Worm (Caenorhabditis elegans) whole organism, young adult: Measurements from ENCODE around the gene str-68.
A peak's percentile ranks its signal among the peaks of the same experiment; 100 is the strongest.

Experiments used
- F23B12.7 ChIP-seq: sonication (generic microtip); optimal IDR thresholded peaks from 2 replicates; lab custom pipeline; 2017; ENCODE audit warnings: missing genetic modification characterization, mild to moderate bottlenecking, missing compliant biosample characterization, antibody characterized with exemption, moderate library complexity; ENCODE audit not compliant: insufficient read depth
- F39B2.1 ChIP-seq: fragments of 200-800 bp; sonication (Bioruptor generic); IDR thresholded peaks from 2 replicates; pipeline ENCODE4 v1.3.6; 2022; ENCODE audit warnings: missing genetic modification reagents, missing genetic modification characterization, missing compliant biosample characterization
- F52B5.7 ChIP-seq: sonication (generic microtip); optimal IDR thresholded peaks from 2 replicates; lab custom pipeline; 2016; ENCODE audit warnings: mild to moderate bottlenecking, missing genetic modification characterization, missing compliant biosample characterization
- K11D2.4 ChIP-seq: fragments of 200-800 bp; sonication (Bioruptor generic); IDR thresholded peaks from 2 replicates; pipeline ENCODE4 v1.3.6; 2022; ENCODE audit warnings: missing genetic modification reagents, missing genetic modification characterization, missing compliant biosample characterization
- T07F8.4 ChIP-seq: sonication (generic microtip); optimal IDR thresholded peaks from 2 replicates; lab custom pipeline; 2016; ENCODE audit warnings: mild to moderate bottlenecking, missing genetic modification characterization, moderate library complexity, missing compliant biosample characterization
- T26A5.8 ChIP-seq: sonication (generic microtip); optimal IDR thresholded peaks from 2 replicates; lab custom pipeline; 2016; ENCODE audit warnings: missing genetic modification characterization, missing compliant biosample characterization
- attf-6 ChIP-seq: fragments of 200-800 bp; sonication (Bioruptor generic); IDR thresholded peaks from 2 replicates; pipeline ENCODE4 v1.3.6; 2022; ENCODE audit warnings: missing genetic modification reagents, missing genetic modification characterization, missing compliant biosample characterization
- ccch-3 ChIP-seq: fragments of 200-800 bp; sonication (Bioruptor generic); optimal IDR thresholded peaks from 2 replicates; lab custom pipeline; 2018; ENCODE audit warnings: mild to moderate bottlenecking, missing genetic modification characterization, missing compliant biosample characterization
- cebp-2 ChIP-seq: fragments of 200-800 bp; sonication (Bioruptor generic); IDR thresholded peaks from 2 replicates; pipeline ENCODE4 v1.3.6; 2022; ENCODE audit warnings: missing genetic modification characterization, missing compliant biosample characterization
- ceh-79 ChIP-seq: sonication (generic microtip); optimal IDR thresholded peaks from 2 replicates; lab custom pipeline; 2017; ENCODE audit warnings: mild to moderate bottlenecking, missing genetic modification characterization, missing compliant biosample characterization
- dox-1 ChIP-seq: fragments of 200-800 bp; sonication (Bioruptor generic); IDR thresholded peaks from 2 replicates; pipeline ENCODE4 v1.3.6; 2022; ENCODE audit warnings: missing genetic modification reagents, missing genetic modification characterization, missing compliant biosample characterization
- efl-1 ChIP-seq: fragments of 150-350 bp; optimal IDR thresholded peaks from 2 replicates; lab custom pipeline; 2014; ENCODE audit warnings: missing biosample characterization, missing genetic modification reagents, missing genetic modification characterization
- egl-18 ChIP-seq: fragments of 200-800 bp; sonication (Bioruptor generic); IDR thresholded peaks from 2 replicates; pipeline ENCODE4 v1.3.6; 2022; ENCODE audit warnings: missing genetic modification reagents, missing genetic modification characterization, missing compliant biosample characterization
- egl-44 ChIP-seq: fragments of 200-800 bp; sonication (Bioruptor generic); IDR thresholded peaks from 2 replicates; pipeline ENCODE4 v1.3.6; 2022; ENCODE audit warnings: missing genetic modification reagents, missing genetic modification characterization, missing compliant biosample characterization
- hlh-26 ChIP-seq: fragments of 200-800 bp; sonication (Bioruptor generic); conservative IDR thresholded peaks from 2 replicates; pipeline ENCODE4 v1.3.6; 2022; ENCODE audit warnings: missing genetic modification reagents, missing genetic modification characterization, missing compliant biosample characterization
- hmg-20 ChIP-seq: fragments of 200-800 bp; sonication (Bioruptor generic); IDR thresholded peaks from 2 replicates; pipeline ENCODE4 v1.3.6; 2022; ENCODE audit warnings: missing genetic modification reagents, missing genetic modification characterization, missing compliant biosample characterization
- lin-35 ChIP-seq, 3 experiments: fragments of 150-350 bp in 2 of 3; sonication (generic microtip) in 1 of 3; optimal IDR thresholded peaks; 2 replicates each; lab custom pipeline; 2014 to 2018; ENCODE audit warnings: missing biosample characterization in 3 of 3, missing genetic modification characterization in 3 of 3, missing genetic modification reagents in 3 of 3
- lsl-1 ChIP-seq: fragments of 200-800 bp; sonication (Bioruptor generic); optimal IDR thresholded peaks from 2 replicates; lab custom pipeline; 2018; ENCODE audit warnings: mild to moderate bottlenecking, missing genetic modification characterization, moderate library complexity, missing compliant biosample characterization
- nfya-2 ChIP-seq: fragments of 200-800 bp; sonication (Bioruptor generic); IDR thresholded peaks from 2 replicates; pipeline ENCODE4 v1.3.6; 2022; ENCODE audit warnings: missing genetic modification reagents, missing genetic modification characterization, missing compliant biosample characterization
- nhr-27 ChIP-seq: fragments of 200-800 bp; sonication (Bioruptor generic); optimal IDR thresholded peaks from 2 replicates; lab custom pipeline; 2018; ENCODE audit warnings: mild to moderate bottlenecking, missing genetic modification characterization, moderate library complexity, missing compliant biosample characterization
- nhr-80 ChIP-seq: sonication (generic microtip); optimal IDR thresholded peaks from 2 replicates; lab custom pipeline; 2016; ENCODE audit warnings: missing genetic modification characterization, missing compliant biosample characterization
- pbrm-1 ChIP-seq: fragments of 200-800 bp; sonication (Bioruptor generic); IDR thresholded peaks from 2 replicates; pipeline ENCODE4 v1.3.6; 2022; ENCODE audit warnings: missing genetic modification reagents, missing genetic modification characterization, missing compliant biosample characterization
- pha-4 ChIP-seq: fragments of 150-350 bp; sonication (generic microtip); optimal IDR thresholded peaks from 2 replicates; lab custom pipeline; 2014; ENCODE audit warnings: missing biosample characterization, missing genetic modification reagents, missing genetic modification characterization
- snpc-1.1 ChIP-seq: sonication (generic microtip); optimal IDR thresholded peaks from 2 replicates; lab custom pipeline; 2017; ENCODE audit warnings: missing genetic modification characterization, mild to moderate bottlenecking, missing compliant biosample characterization, antibody characterized with exemption, moderate library complexity, missing genotype, missing genetic modification reagents; ENCODE audit not compliant: insufficient read depth
- snpc-4 ChIP-seq, 5 experiments: fragments of 150-350 bp in 1 of 5; sonication (generic microtip) in 4 of 5; optimal IDR thresholded peaks; 2 replicates each; lab custom pipeline; 2014 to 2018; ENCODE audit warnings: missing genetic modification characterization in 5 of 5, missing biosample characterization in 3 of 5, antibody characterized with exemption in 2 of 5, mild to moderate bottlenecking in 2 of 5, missing compliant biosample characterization in 2 of 5, missing genotype in 2 of 5, moderate library complexity in 2 of 5, missing genetic modification reagents in 1 of 5
- somi-1 ChIP-seq: fragments of 200-800 bp; sonication (Bioruptor generic); optimal IDR thresholded peaks from 2 replicates; lab custom pipeline; 2018; ENCODE audit warnings: mild to moderate bottlenecking, missing genetic modification characterization, missing compliant biosample characterization
- tlf-1 ChIP-seq: fragments of 200-800 bp; sonication (Bioruptor generic); optimal IDR thresholded peaks from 2 replicates; lab custom pipeline; 2018; ENCODE audit warnings: mild to moderate bottlenecking, missing genetic modification characterization, missing compliant biosample characterization
- unc-130 ChIP-seq: sonication (generic microtip); optimal IDR thresholded peaks from 2 replicates; lab custom pipeline; 2016; ENCODE audit warnings: missing genetic modification reagents, missing genetic modification characterization, missing compliant biosample characterization
- xnd-1 ChIP-seq: sonication (generic microtip); optimal IDR thresholded peaks from 2 replicates; lab custom pipeline; 2016; ENCODE audit warnings: missing genotype, missing genetic modification reagents, missing genetic modification characterization, missing compliant biosample characterization
- zfh-2 ChIP-seq: fragments of 200-800 bp; sonication (Bioruptor generic); conservative IDR thresholded peaks from 2 replicates; pipeline ENCODE4 v1.3.6; 2022; ENCODE audit warnings: missing genetic modification reagents, missing genetic modification characterization, missing compliant biosample characterization
- ztf-18 ChIP-seq: sonication (generic microtip); optimal IDR thresholded peaks from 2 replicates; lab custom pipeline; 2016; ENCODE audit warnings: missing genotype, mild to moderate bottlenecking, missing genetic modification characterization, missing compliant biosample characterization
- ztf-22 ChIP-seq: fragments of 200-800 bp; sonication (Bioruptor generic); optimal IDR thresholded peaks from 2 replicates; lab custom pipeline; 2018; ENCODE audit warnings: mild to moderate bottlenecking, missing genetic modification characterization, moderate library complexity, missing compliant biosample characterization
- ztf-6 ChIP-seq: fragments of 200-800 bp; sonication (Bioruptor generic); IDR thresholded peaks from 2 replicates; pipeline ENCODE4 v1.3.6; 2022; ENCODE audit warnings: missing genetic modification reagents, missing genetic modification characterization, missing compliant biosample characterization

Gene str-68

ce11 chrV:3119185-3119584, 11.8 kb upstream of the str-68 start:
- TF ChIP-seq egl-44 (GFP tag; lab: Robert Waterston, UW) = no peak
- TF ChIP-seq nhr-80 (tag; lab: Kevin White, UChicago) = peak; percentile 50
- no peak for TF ChIP-seq efl-1 (GFP tag; lab: Kevin White, UChicago)
- no peak for TF ChIP-seq lsl-1
- 0 out of 2 replicates have a peak, but pooled peaks have one; percentile 34 for TF ChIP-seq dox-1 (GFP tag; lab: Robert Waterston, UW)
- no peak for TF ChIP-seq F52B5.7

- TF ChIP-seq nhr-80 (tag; lab: Kevin White, UChicago) (peak; percentile 33), lin-35 (GFP tag; optimal IDR thresholded peaks at IDR 0.05; lab: Kevin White, UChicago) (no peak)
Measured at ce11 chrV:3118167-3118566, 10.8 kb upstream of the str-68 start, which contains the start of gene clec-210. clec-210 (plus strand) TSS chrV:3118377.

ce11 chrV:3114973-3115372, 7.6 kb upstream of the str-68 start, which contains the start of gene Y73C8C.3:
Y73C8C.3 (plus strand) TSS chrV:3115273.
- TF ChIP-seq ccch-3 (no peak), cebp-2 (GFP tag; lab: Robert Waterston, UW) (no peak), nhr-27 (tag; lab: Kevin White, UChicago) (no peak), attf-6 (GFP tag; lab: Robert Waterston, UW) (no peak), pbrm-1 (GFP tag; lab: Robert Waterston, UW) (no peak), zfh-2 (GFP tag; lab: Robert Waterston, UW) (no peak)

ce11 chrV:3113751-3114150, 6.4 kb upstream of the str-68 start, which contains the start of gene Y73C8C.8:
Y73C8C.8 (minus strand) TSS chrV:3113851.
- no peak for TF ChIP-seq ztf-6 (GFP tag; lab: Robert Waterston, UW)
- TF ChIP-seq ztf-22 (GFP tag; lab: Kevin White, UChicago) = no peak
- TF ChIP-seq F23B12.7 = no peak
- no peak for TF ChIP-seq K11D2.4 (GFP tag; lab: Robert Waterston, UW)
- TF ChIP-seq nfya-2 = no peak
- TF ChIP-seq cebp-2 (GFP tag; lab: Robert Waterston, UW) = no peak
- no peak for TF ChIP-seq unc-130 (GFP tag; lab: Kevin White, UChicago)
- TF ChIP-seq T26A5.8 (tag; lab: Kevin White, UChicago) = no peak
- TF ChIP-seq F39B2.1 (GFP tag; lab: Robert Waterston, UW) = no peak
- TF ChIP-seq ceh-79 = no peak
- no peak for TF ChIP-seq T07F8.4
- no peak for TF ChIP-seq nhr-27 (tag; lab: Kevin White, UChicago)
- no peak for TF ChIP-seq hlh-26 (GFP tag; lab: Robert Waterston, UW)
- TF ChIP-seq lsl-1 = no peak
- no peak for TF ChIP-seq ztf-18 (tag; lab: Kevin White, UChicago)

ce11 chrV:3112198-3112597, 4.8 kb upstream of the str-68 start:
- TF ChIP-seq xnd-1 (tag; lab: Kevin White, UChicago) (no peak), nhr-27 (tag; lab: Kevin White, UChicago) (no peak)

ce11 chrV:3106785-3107184, 565 bp downstream of the str-68 start:
- TF ChIP-seq lin-35 (GFP tag; optimal IDR thresholded peaks at IDR 0.05; lab: Kevin White, UChicago) (no peak), snpc-4 (GFP tag; optimal IDR thresholded peaks at IDR 0.05; lab: Kevin White, UChicago) (peak; percentile 21), snpc-4 (tag; optimal IDR thresholded peaks at IDR 0.05; lab: Kevin White, UChicago) (peak in 1 of 4 experiments; percentile 91), hmg-20 (GFP tag; lab: Robert Waterston, UW) (no peak), snpc-1.1 (peak; percentile 63), somi-1 (GFP tag; lab: Kevin White, UChicago) (no peak), egl-18 (GFP tag; lab: Robert Waterston, UW) (0 out of 2 replicates have a peak, but pooled peaks have one; percentile 14), tlf-1 (no peak), pha-4 (tag; lab: Kevin White, UChicago) (no peak)
- TF ChIP-seq, all 124 proteins: peak for 3
